Worm (Caenorhabditis elegans): ENCODE measurements around the gene F36A4.5.

DNA sequence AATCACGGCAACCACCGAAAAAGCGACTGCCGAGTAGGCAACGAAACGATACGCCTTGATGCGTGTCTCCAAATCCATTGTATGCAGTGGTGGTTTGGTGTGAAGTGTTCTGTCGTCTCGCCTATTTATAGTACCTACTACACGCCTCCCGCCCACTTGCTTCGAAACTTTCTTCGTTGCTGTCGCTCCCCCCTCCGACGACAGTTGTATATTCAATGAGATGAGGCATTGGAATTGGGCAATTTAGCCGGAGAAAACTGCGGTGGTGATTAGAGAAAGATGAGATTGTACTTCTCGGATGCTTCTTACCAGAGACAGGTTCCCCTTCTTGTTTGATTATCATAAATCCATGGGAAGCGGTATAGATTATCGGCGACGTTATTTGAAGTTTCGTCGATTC is 20.8 kb upstream of the F36A4.5 start, which contains the start of gene col-34:
- no peak for TF ChIP-seq B0310.2 (tag; optimal IDR thresholded peaks at IDR 0.05)
- no peak for TF ChIP-seq ama-1 (optimal IDR thresholded peaks at IDR 0.05)
- TF ChIP-seq aly-1 (tag; optimal IDR thresholded peaks at IDR 0.05): no peak
- TF ChIP-seq ets-7 (tag; optimal IDR thresholded peaks at IDR 0.05): no peak
- TF ChIP-seq tbx-37 (GFP tag; conservative IDR thresholded peaks at IDR 0.05): no peak
- TF ChIP-seq tra-4 (tag; optimal IDR thresholded peaks at IDR 0.05): no peak
- no peak for TF ChIP-seq hmg-4 (GFP tag; optimal IDR thresholded peaks at IDR 0.05)
- no peak for TF ChIP-seq F13C5.2 (tag; optimal IDR thresholded peaks at IDR 0.05)
- TF ChIP-seq flt-1 (GFP tag; IDR thresholded peaks at IDR 0.05): no peak
- TF ChIP-seq scrt-1 (GFP tag; IDR thresholded peaks at IDR 0.05): no peak
- TF ChIP-seq pes-1 (GFP tag; IDR thresholded peaks at IDR 0.05): no peak
- no peak for TF ChIP-seq tbx-11 (GFP tag; IDR thresholded peaks at IDR 0.05)
- no peak for TF ChIP-seq hmbx-1 (tag; optimal IDR thresholded peaks at IDR 0.05)
- no peak for TF ChIP-seq sea-1 (GFP tag; conservative IDR thresholded peaks at IDR 0.05)

All from whole organism, early embryonic.